Fruit fly (Drosophila melanogaster) whole organism, embryonic: Measurements from ENCODE around the gene CG6465.

Source experiments
- Aef1 ChIP-seq: fragments of 200-800 bp; sonication (Bioruptor generic); IDR thresholded peaks from 3 replicates; pipeline ENCODE4 v1.3.6; 2022; ENCODE audit warnings: missing biosample characterization, missing genetic modification characterization
- Asciz ChIP-seq: fragments of 200-800 bp; sonication (Bioruptor generic); optimal IDR thresholded peaks from 2 replicates; lab custom pipeline; 2017; ENCODE audit warnings: missing biosample characterization, mild to moderate bottlenecking, missing genetic modification characterization, missing genetic modification reagents
- CG11560 ChIP-seq: fragments of 200-800 bp; sonication (Bioruptor generic); IDR thresholded peaks from 3 replicates; pipeline ENCODE4 v1.3.6; 2022; ENCODE audit warnings: missing biosample characterization, missing genetic modification characterization
- CG14441 ChIP-seq: fragments of 200-800 bp; sonication (Bioruptor generic); IDR thresholded peaks from 2 replicates; pipeline ENCODE4 v1.3.6; 2022; ENCODE audit warnings: missing biosample characterization, missing genetic modification characterization
- CG1529 ChIP-seq: fragments of 200-800 bp; sonication (Bioruptor generic); optimal IDR thresholded peaks from 3 replicates; lab custom pipeline; 2018; ENCODE audit warnings: missing biosample characterization, missing genetic modification characterization
- CG15479 ChIP-seq: fragments of 200-800 bp; sonication (Bioruptor generic); optimal IDR thresholded peaks from 3 replicates; lab custom pipeline; 2019; ENCODE audit warnings: missing biosample characterization, mild to moderate bottlenecking, missing genetic modification characterization, moderate library complexity
- CG15514 ChIP-seq: fragments of 200-800 bp; sonication (Bioruptor generic); optimal IDR thresholded peaks from 3 replicates; lab custom pipeline; 2017; ENCODE audit warnings: missing biosample characterization, missing genetic modification characterization, mild to moderate bottlenecking, moderate library complexity, missing genetic modification reagents
- CG1602 ChIP-seq: fragments of 200-800 bp; sonication (Bioruptor generic); optimal IDR thresholded peaks from 3 replicates; lab custom pipeline; 2016; ENCODE audit warnings: missing biosample characterization, missing genetic modification characterization
- CG1603 ChIP-seq: fragments of 200-800 bp; sonication (Bioruptor generic); optimal IDR thresholded peaks from 2 replicates; lab custom pipeline; 2019; ENCODE audit warnings: missing biosample characterization, mild to moderate bottlenecking, missing genetic modification characterization, moderate library complexity
- CG17328 ChIP-seq: fragments of 200-800 bp; sonication (Bioruptor generic); IDR thresholded peaks from 2 replicates; pipeline ENCODE4 v1.3.6; 2022; ENCODE audit warnings: missing biosample characterization, missing genetic modification characterization
- CG17359 ChIP-seq: fragments of 200-800 bp; sonication (Bioruptor generic); optimal IDR thresholded peaks from 3 replicates; lab custom pipeline; 2018; ENCODE audit warnings: missing biosample characterization, mild to moderate bottlenecking, missing genetic modification characterization, moderate library complexity
- CG17361 ChIP-seq: fragments of 200-800 bp; sonication (Bioruptor generic); IDR thresholded peaks from 3 replicates; pipeline ENCODE4 v1.3.6; 2022; ENCODE audit warnings: missing biosample characterization, missing genetic modification characterization
- CG17829 ChIP-seq: fragments of 200-800 bp; optimal IDR thresholded peaks from 2 replicates; lab custom pipeline; 2019; ENCODE audit warnings: missing biosample characterization, mild to moderate bottlenecking, missing genetic modification characterization, moderate library complexity
- CG17912 ChIP-seq: fragments of 200-800 bp; sonication (Bioruptor generic); optimal IDR thresholded peaks from 2 replicates; lab custom pipeline; 2018; ENCODE audit warnings: missing biosample characterization, mild to moderate bottlenecking, missing genetic modification characterization
- CG18011 ChIP-seq: fragments of 200-800 bp; sonication (Bioruptor generic); optimal IDR thresholded peaks from 2 replicates; lab custom pipeline; 2017; ENCODE audit warnings: missing biosample characterization, missing genetic modification characterization, mild to moderate bottlenecking, moderate library complexity, missing genotype
- CG18599 ChIP-seq: fragments of 200-800 bp; sonication (Bioruptor generic); optimal IDR thresholded peaks from 3 replicates; lab custom pipeline; 2017; ENCODE audit warnings: missing biosample characterization, missing genetic modification characterization, mild to moderate bottlenecking, moderate library complexity, missing genetic modification reagents
- CG18619 ChIP-seq: fragments of 200-800 bp; sonication (Bioruptor generic); optimal IDR thresholded peaks from 3 replicates; lab custom pipeline; 2017; ENCODE audit warnings: missing biosample characterization, mild to moderate bottlenecking, missing genetic modification characterization
- CG2199 ChIP-seq: fragments of 200-800 bp; sonication (Bioruptor generic); IDR thresholded peaks from 3 replicates; pipeline ENCODE4 v1.3.6; 2022; ENCODE audit warnings: missing biosample characterization, missing genetic modification characterization
- CG2712 ChIP-seq: fragments of 200-800 bp; optimal IDR thresholded peaks from 3 replicates; lab custom pipeline; 2019; ENCODE audit warnings: missing biosample characterization, mild to moderate bottlenecking, missing genetic modification characterization, moderate library complexity
- CG30403 ChIP-seq: fragments of 200-800 bp; sonication (Bioruptor generic); optimal IDR thresholded peaks from 3 replicates; lab custom pipeline; 2016; ENCODE audit warnings: missing biosample characterization, missing genetic modification characterization
- CG32772 ChIP-seq: fragments of 200-800 bp; sonication (Bioruptor generic); IDR thresholded peaks from 2 replicates; pipeline ENCODE4 v1.3.6; 2022; ENCODE audit warnings: missing biosample characterization, missing genetic modification characterization
- CG33557 ChIP-seq: fragments of 200-800 bp; sonication (Bioruptor generic); optimal IDR thresholded peaks from 2 replicates; lab custom pipeline; 2019; ENCODE audit warnings: missing biosample characterization, mild to moderate bottlenecking, missing genetic modification characterization, moderate library complexity
- CG7357 ChIP-seq: fragments of 200-800 bp; sonication (Bioruptor generic); IDR thresholded peaks from 3 replicates; pipeline ENCODE4 v1.3.6; 2022; ENCODE audit warnings: missing biosample characterization, missing genetic modification characterization
- CG7839 ChIP-seq: fragments of 200-800 bp; sonication (Bioruptor generic); optimal IDR thresholded peaks from 3 replicates; lab custom pipeline; 2018; ENCODE audit warnings: missing biosample characterization, mild to moderate bottlenecking, missing genetic modification characterization, moderate library complexity
- CG9215 ChIP-seq: fragments of 200-800 bp; sonication (Bioruptor generic); IDR thresholded peaks from 2 replicates; pipeline ENCODE4 v1.3.6; 2022; ENCODE audit warnings: missing biosample characterization, missing genetic modification characterization
- H2.0 ChIP-seq: fragments of 200-800 bp; sonication (Bioruptor generic); IDR thresholded peaks from 2 replicates; pipeline ENCODE4 v1.3.6; 2022; ENCODE audit warnings: missing biosample characterization, missing genetic modification characterization
- Hr51 ChIP-seq, 2 experiments: fragments of 200-800 bp; sonication (Bioruptor generic); optimal IDR thresholded peaks; 2 replicates in 1 of 2; 3 replicates in 1 of 2; lab custom pipeline; 2016 to 2018; ENCODE audit warnings: missing biosample characterization in 2 of 2, missing genetic modification characterization in 2 of 2, mild to moderate bottlenecking in 1 of 2, moderate library complexity in 1 of 2
- PHDP ChIP-seq: fragments of 200-800 bp; sonication (Bioruptor generic); optimal IDR thresholded peaks from 3 replicates; lab custom pipeline; 2018; ENCODE audit warnings: missing biosample characterization, mild to moderate bottlenecking, missing genetic modification characterization, moderate library complexity
- Pdp1 ChIP-seq, 2 experiments: fragments of 200-800 bp; sonication (Bioruptor generic); optimal IDR thresholded peaks; 3 replicates each; lab custom pipeline; 2016; ENCODE audit warnings: missing biosample characterization in 2 of 2, missing genetic modification characterization in 2 of 2, mild to moderate bottlenecking in 1 of 2, moderate library complexity in 1 of 2
- Vsx1 ChIP-seq: fragments of 200-800 bp; sonication (Bioruptor generic); optimal IDR thresholded peaks from 2 replicates; lab custom pipeline; 2017; ENCODE audit warnings: missing biosample characterization, mild to moderate bottlenecking, missing genetic modification characterization, missing genetic modification reagents
- ash1 ChIP-seq: fragments of 200-800 bp; sonication (Bioruptor generic); optimal IDR thresholded peaks from 2 replicates; lab custom pipeline; 2018; ENCODE audit warnings: missing biosample characterization, mild to moderate bottlenecking, missing genetic modification characterization
- bsh ChIP-seq, 2 experiments: fragments of 200-800 bp; sonication (Bioruptor generic); optimal IDR thresholded peaks; 2 replicates each; lab custom pipeline; 2017 to 2018; ENCODE audit warnings: mild to moderate bottlenecking in 2 of 2, missing biosample characterization in 2 of 2, missing genetic modification characterization in 2 of 2, moderate library complexity in 1 of 2
- btn ChIP-seq: fragments of 200-800 bp; sonication (Bioruptor generic); optimal IDR thresholded peaks from 2 replicates; lab custom pipeline; 2016; ENCODE audit warnings: missing biosample characterization, missing genetic modification characterization
- chif ChIP-seq, 2 experiments: fragments of 200-800 bp; sonication (Bioruptor generic); optimal IDR thresholded peaks; 3 replicates each; lab custom pipeline; 2016; ENCODE audit warnings: missing biosample characterization in 2 of 2, missing genetic modification characterization in 2 of 2
- fd64A ChIP-seq: fragments of 200-800 bp; sonication (Bioruptor generic); optimal IDR thresholded peaks from 3 replicates; lab custom pipeline; 2018; ENCODE audit warnings: missing biosample characterization, mild to moderate bottlenecking, missing genetic modification characterization
- inv ChIP-seq: fragments of 200-800 bp; sonication (Bioruptor generic); IDR thresholded peaks from 2 replicates; pipeline ENCODE4 v1.3.6; 2022; ENCODE audit warnings: missing biosample characterization, missing genetic modification characterization; ENCODE audit not compliant: partially characterized antibody
- jigr1 ChIP-seq: fragments of 200-800 bp; sonication (Bioruptor generic); IDR thresholded peaks from 3 replicates; pipeline ENCODE4 v1.3.6; 2022; ENCODE audit warnings: missing biosample characterization, missing genetic modification characterization
- klu ChIP-seq: fragments of 200-800 bp; sonication (Bioruptor generic); IDR thresholded peaks from 2 replicates; pipeline ENCODE4 v1.3.6; 2022; ENCODE audit warnings: missing biosample characterization, missing genetic modification characterization
- lab ChIP-seq: fragments of 200-800 bp; sonication (Bioruptor generic); optimal IDR thresholded peaks from 3 replicates; lab custom pipeline; 2017; ENCODE audit warnings: missing biosample characterization, missing genetic modification characterization, mild to moderate bottlenecking, moderate library complexity, missing genetic modification reagents
- mirr ChIP-seq: fragments of 200-800 bp; sonication (Bioruptor generic); optimal IDR thresholded peaks from 3 replicates; lab custom pipeline; 2018; ENCODE audit warnings: missing biosample characterization, mild to moderate bottlenecking, missing genetic modification characterization
- nmo ChIP-seq: fragments of 200-800 bp; sonication (Bioruptor generic); optimal IDR thresholded peaks from 2 replicates; lab custom pipeline; 2018; ENCODE audit warnings: missing biosample characterization, mild to moderate bottlenecking, missing genetic modification characterization, moderate library complexity
- odd ChIP-seq: fragments of 200-800 bp; sonication (Bioruptor generic); optimal IDR thresholded peaks from 2 replicates; lab custom pipeline; 2017; ENCODE audit warnings: missing biosample characterization, mild to moderate bottlenecking, missing genetic modification characterization
- sens ChIP-seq: fragments of 200-800 bp; sonication (Bioruptor generic); peaks from one replicate; lab custom pipeline; 2016; ENCODE audit warnings: missing biosample characterization, missing genetic modification characterization
- sima ChIP-seq: fragments of 200-800 bp; sonication (Bioruptor generic); optimal IDR thresholded peaks from 2 replicates; lab custom pipeline; 2016; ENCODE audit warnings: missing biosample characterization, missing genetic modification characterization
- sob ChIP-seq: fragments of 200-800 bp; sonication (Bioruptor generic); IDR thresholded peaks from 2 replicates; pipeline ENCODE4 v1.3.6; 2022; ENCODE audit warnings: missing biosample characterization, missing genetic modification characterization
- stc ChIP-seq: fragments of 200-800 bp; sonication (Bioruptor generic); IDR thresholded peaks from 2 replicates; pipeline ENCODE4 v1.3.6; 2022; ENCODE audit warnings: missing biosample characterization, missing genetic modification characterization
- tap ChIP-seq: fragments of 200-800 bp; optimal IDR thresholded peaks from 3 replicates; lab custom pipeline; 2019; ENCODE audit warnings: missing biosample characterization, mild to moderate bottlenecking, missing genetic modification characterization, moderate library complexity
- trem ChIP-seq: fragments of 200-800 bp; optimal IDR thresholded peaks from 3 replicates; lab custom pipeline; 2019; ENCODE audit warnings: missing biosample characterization, mild to moderate bottlenecking, missing genetic modification characterization, moderate library complexity

The CG6465 gene

DNA sequence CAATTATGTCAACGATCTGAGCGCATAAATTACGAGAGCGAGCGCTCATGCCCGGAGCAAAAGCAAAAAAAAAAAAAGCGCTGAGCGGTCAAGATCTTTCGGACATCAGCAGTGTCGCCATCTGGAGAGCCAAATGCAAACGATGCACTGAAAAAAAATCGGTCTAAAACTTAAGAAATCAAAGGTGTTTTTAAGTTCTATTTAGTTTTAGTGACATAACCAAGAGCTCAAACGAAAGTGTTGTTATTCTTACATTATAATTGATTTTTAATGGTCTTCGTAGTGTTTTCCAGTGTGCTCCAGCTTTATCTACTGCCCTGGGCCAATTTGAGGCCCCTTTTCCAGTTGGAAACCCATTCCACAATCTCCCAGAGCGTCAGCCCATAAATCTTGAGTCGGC is 47.1 kb downstream of the CG6465 start (continued):
- peak; percentile 22 for TF ChIP-seq CG17359
- TF ChIP-seq CG32772 (GFP tag; lab: Robert Waterston, UW): no peak
- TF ChIP-seq btn (GFP tag; lab: Kevin White, UChicago): peak; percentile 0
- peak; percentile 14 for TF ChIP-seq CG30403 (GFP tag; lab: Kevin White, UChicago)
- TF ChIP-seq CG11560 (tag; lab: Robert Waterston, UW): 0 out of 3 replicates have a peak, but pooled peaks have one; percentile 13
- TF ChIP-seq CG2199 (GFP tag; lab: Robert Waterston, UW): no peak
- peak; percentile 85 for TF ChIP-seq sens (GFP tag; lab: Kevin White, UChicago)
- TF ChIP-seq Asciz (GFP tag; lab: Kevin White, UChicago): peak; percentile 13
- TF ChIP-seq trem (tag; lab: Kevin White, UChicago): peak; percentile 8
- TF ChIP-seq CG9215 (GFP tag; lab: Robert Waterston, UW): no peak
- TF ChIP-seq CG17328: peak; percentile 53; the same call in 1 of the 2 replicates
- peak; percentile 4 for TF ChIP-seq nmo (GFP tag; lab: Kevin White, UChicago)
- TF ChIP-seq CG1603 (tag; lab: Kevin White, UChicago): peak; percentile 11
- TF ChIP-seq, all 482 proteins: peak for 57

DNA sequence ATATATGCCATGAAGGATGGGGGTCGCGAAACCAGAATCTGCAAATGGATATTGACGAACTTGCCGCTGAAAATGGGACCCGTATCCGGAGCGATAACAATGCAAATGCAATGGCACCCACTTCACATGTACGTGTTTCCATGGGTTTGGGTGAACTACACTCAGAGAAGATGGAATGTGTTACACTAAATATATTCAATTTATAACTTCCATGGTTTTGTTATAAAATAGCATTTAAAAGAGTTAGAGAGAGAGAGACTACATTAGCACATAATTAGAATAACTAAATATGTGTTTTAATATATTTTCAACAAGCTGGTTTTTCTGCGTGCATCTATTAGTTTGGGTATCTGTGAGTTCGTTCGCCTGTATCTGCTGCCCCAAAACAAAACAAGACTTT is 48.8 kb downstream of the CG6465 start:
- no peak for TF ChIP-seq fd64A (GFP tag; lab: Kevin White, UChicago)
- peak; percentile 23 for TF ChIP-seq lab (GFP tag; lab: Kevin White, UChicago)
- TF ChIP-seq Aef1 (GFP tag; lab: Robert Waterston, UW): no peak
- TF ChIP-seq bsh (GFP tag; optimal IDR thresholded peaks at IDR 0.05; lab: Kevin White, UChicago): peak in 1 of 2 experiments; percentile 71
- peak; percentile 68 for TF ChIP-seq H2.0 (GFP tag; lab: Robert Waterston, UW)
- no peak for TF ChIP-seq mirr (GFP tag; lab: Kevin White, UChicago)
- TF ChIP-seq CG18599: peak; percentile 31
- peak; percentile 57 for TF ChIP-seq trem (tag; lab: Kevin White, UChicago)
- TF ChIP-seq CG17829 (tag; lab: Kevin White, UChicago): peak; percentile 73
- peak; percentile 20 for TF ChIP-seq CG33557 (GFP tag; lab: Kevin White, UChicago)
- TF ChIP-seq CG15479: peak; percentile 27
- peak; percentile 83 for TF ChIP-seq CG2712
- TF ChIP-seq CG18011 (GFP tag; lab: Kevin White, UChicago): no peak
- TF ChIP-seq CG14441 (GFP tag; lab: Robert Waterston, UW): peak; percentile 41; the same call in 1 of the 2 replicates
- peak; percentile 45 for TF ChIP-seq CG7839 (tag; lab: Kevin White, UChicago)
- TF ChIP-seq Hr51 (GFP tag; optimal IDR thresholded peaks at IDR 0.05; lab: Kevin White, UChicago): peak in 1 of 2 experiments; percentile 25
- no peak for TF ChIP-seq ash1 (GFP tag; lab: Kevin White, UChicago)
- peak; percentile 21; the same call in 1 of the 3 replicates for TF ChIP-seq CG7357 (GFP tag; lab: Robert Waterston, UW)
- no peak for TF ChIP-seq odd (GFP tag; lab: Kevin White, UChicago)
- TF ChIP-seq CG18619 (GFP tag; lab: Kevin White, UChicago): no peak
- TF ChIP-seq jigr1 (GFP tag; lab: Robert Waterston, UW): no peak
- TF ChIP-seq PHDP: peak; percentile 2
- peak; percentile 59 for TF ChIP-seq nmo (GFP tag; lab: Kevin White, UChicago)
- TF ChIP-seq Vsx1 (GFP tag; lab: Kevin White, UChicago): no peak
- peak; percentile 14 to 28 for TF ChIP-seq Pdp1 (GFP tag; optimal IDR thresholded peaks at IDR 0.05; lab: Kevin White, UChicago)
- TF ChIP-seq CG17359: peak; percentile 37
- TF ChIP-seq CG17912 (GFP tag; lab: Kevin White, UChicago): no peak
- peak; percentile 47; the same call in 1 of the 2 replicates for TF ChIP-seq stc
- peak; percentile 15 for TF ChIP-seq CG1529 (GFP tag; lab: Kevin White, UChicago)
- peak; percentile 22 for TF ChIP-seq CG1602 (GFP tag; lab: Kevin White, UChicago)
- peak; percentile 31 to 57 for TF ChIP-seq chif (GFP tag; optimal IDR thresholded peaks at IDR 0.05; lab: Kevin White, UChicago)
- no peak for TF ChIP-seq klu (GFP tag; lab: Robert Waterston, UW)
- TF ChIP-seq CG17361 (GFP tag; lab: Robert Waterston, UW): peak; percentile 68
- TF ChIP-seq sob (GFP tag; lab: Robert Waterston, UW): no peak
- peak; percentile 14 for TF ChIP-seq tap (tag; lab: Kevin White, UChicago)
- TF ChIP-seq CG15514 (GFP tag; lab: Kevin White, UChicago): no peak
- no peak for TF ChIP-seq inv
- no peak for TF ChIP-seq sima (GFP tag; lab: Kevin White, UChicago)
